Worm (Caenorhabditis elegans) whole organism, L1 larva: Measurements from ENCODE around the gene ccch-5.

ENCODE experiments used
- C16A3.4 ChIP-seq: fragments of 150-350 bp; optimal IDR thresholded peaks from 2 replicates; lab custom pipeline; 2014; ENCODE audit warnings: missing biosample characterization, missing genetic modification characterization
- F16B12.6 ChIP-seq: fragments of 150-350 bp; optimal IDR thresholded peaks from 2 replicates; lab custom pipeline; 2014; ENCODE audit warnings: missing biosample characterization, missing genetic modification characterization
- ama-1 ChIP-seq: fragments of 150-350 bp; optimal IDR thresholded peaks from 2 replicates; lab custom pipeline; 2014
- blmp-1 ChIP-seq: fragments of 150-350 bp; optimal IDR thresholded peaks from 2 replicates; lab custom pipeline; 2014; ENCODE audit warnings: missing biosample characterization, missing genetic modification characterization
- ceh-63 ChIP-seq: fragments of 200-800 bp; sonication (Bioruptor generic); optimal IDR thresholded peaks from 2 replicates; lab custom pipeline; 2018; ENCODE audit warnings: mild to moderate bottlenecking, missing genetic modification characterization, missing compliant biosample characterization
- ceh-8 ChIP-seq: fragments of 200-800 bp; sonication (Bioruptor generic); optimal IDR thresholded peaks from 2 replicates; lab custom pipeline; 2018; ENCODE audit warnings: mild to moderate bottlenecking, missing genetic modification characterization, moderate library complexity, missing compliant biosample characterization
- ceh-88 ChIP-seq: fragments of 200-800 bp; sonication (Bioruptor generic); IDR thresholded peaks from 2 replicates; pipeline ENCODE4 v1.3.6; 2022; ENCODE audit warnings: missing genetic modification characterization, missing compliant biosample characterization
- ceh-90 ChIP-seq: sonication (generic microtip); optimal IDR thresholded peaks from 2 replicates; lab custom pipeline; 2016; ENCODE audit warnings: missing genetic modification characterization, missing compliant biosample characterization
- dsc-1 ChIP-seq: sonication (generic microtip); optimal IDR thresholded peaks from 2 replicates; lab custom pipeline; 2016; ENCODE audit warnings: mild to moderate bottlenecking, missing genetic modification characterization, missing compliant biosample characterization
- efl-3 ChIP-seq: fragments of 200-800 bp; sonication (Bioruptor generic); optimal IDR thresholded peaks from 2 replicates; lab custom pipeline; 2018; ENCODE audit warnings: mild to moderate bottlenecking, missing genetic modification characterization, missing compliant biosample characterization
- egl-13 ChIP-seq: sonication (generic microtip); optimal IDR thresholded peaks from 2 replicates; lab custom pipeline; 2016; ENCODE audit warnings: missing genotype, missing genetic modification reagents, missing genetic modification characterization, missing compliant biosample characterization
- elt-3 ChIP-seq, 6 experiments: fragments of 150-350 bp in 1 of 6; sonication (generic microtip); optimal IDR thresholded peaks; 2 replicates each; lab custom pipeline; 2017 to 2018; ENCODE audit warnings: missing biosample characterization in 6 of 6, missing genetic modification characterization in 6 of 6, inconsistent platforms in 1 of 6
- ets-5 ChIP-seq: fragments of 200-800 bp; sonication (Bioruptor generic); IDR thresholded peaks from 2 replicates; pipeline ENCODE4 v1.3.6; 2022; ENCODE audit warnings: missing genetic modification characterization, missing compliant biosample characterization
- fkh-10 ChIP-seq: sonication (generic microtip); optimal IDR thresholded peaks from 2 replicates; lab custom pipeline; 2017; ENCODE audit warnings: missing biosample characterization, missing genetic modification reagents, missing genetic modification characterization
- fkh-4 ChIP-seq: sonication (generic microtip); optimal IDR thresholded peaks from 2 replicates; lab custom pipeline; 2016; ENCODE audit warnings: missing compliant biosample characterization, missing genetic modification characterization, borderline replicate concordance
- grh-1 ChIP-seq: fragments of 200-800 bp; sonication (Bioruptor generic); IDR thresholded peaks from 2 replicates; pipeline ENCODE4 v1.3.6; 2022; ENCODE audit warnings: missing genetic modification reagents, missing genetic modification characterization, missing compliant biosample characterization
- lin-13 ChIP-seq: fragments of 150-350 bp; optimal IDR thresholded peaks from 2 replicates; lab custom pipeline; 2014; ENCODE audit warnings: missing biosample characterization, missing genetic modification reagents, missing genetic modification characterization
- lin-39 ChIP-seq: fragments of 150-350 bp; optimal IDR thresholded peaks from 2 replicates; lab custom pipeline; 2014; ENCODE audit warnings: missing biosample characterization, missing genetic modification reagents, missing genetic modification characterization
- mef-2 ChIP-seq: fragments of 150-350 bp; optimal IDR thresholded peaks from 2 replicates; lab custom pipeline; 2014; ENCODE audit warnings: missing biosample characterization, missing genetic modification characterization
- mep-1 ChIP-seq: fragments of 150-350 bp; optimal IDR thresholded peaks from 2 replicates; lab custom pipeline; 2014; ENCODE audit warnings: missing biosample characterization, missing genetic modification characterization
- nhr-11 ChIP-seq: fragments of 150-350 bp; optimal IDR thresholded peaks from 2 replicates; lab custom pipeline; 2014; ENCODE audit warnings: missing biosample characterization, missing genetic modification characterization
- nhr-237 ChIP-seq: fragments of 150-350 bp; optimal IDR thresholded peaks from 2 replicates; lab custom pipeline; 2014; ENCODE audit warnings: missing biosample characterization, missing genetic modification characterization
- nhr-28 ChIP-seq: fragments of 150-350 bp; optimal IDR thresholded peaks from 2 replicates; lab custom pipeline; 2014; ENCODE audit warnings: missing biosample characterization, missing genetic modification characterization
- nhr-47 ChIP-seq: sonication (generic microtip); optimal IDR thresholded peaks from 2 replicates; lab custom pipeline; 2016; ENCODE audit warnings: mild to moderate bottlenecking, missing genetic modification characterization, moderate library complexity, missing compliant biosample characterization
- nhr-71 ChIP-seq: sonication (generic microtip); optimal IDR thresholded peaks from 2 replicates; lab custom pipeline; 2016; ENCODE audit warnings: mild to moderate bottlenecking, missing genetic modification characterization, moderate library complexity, missing compliant biosample characterization
- nhr-76 ChIP-seq: sonication (generic microtip); optimal IDR thresholded peaks from 2 replicates; lab custom pipeline; 2017; ENCODE audit warnings: missing biosample characterization, missing genetic modification characterization
- nhr-77 ChIP-seq: fragments of 150-350 bp; optimal IDR thresholded peaks from 2 replicates; lab custom pipeline; 2014; ENCODE audit warnings: missing biosample characterization, missing genetic modification characterization
- nhr-84 ChIP-seq: sonication (generic microtip); optimal IDR thresholded peaks from 2 replicates; lab custom pipeline; 2017; ENCODE audit warnings: missing biosample characterization, missing genetic modification characterization
- nhr-85 ChIP-seq: sonication (generic microtip); peaks from one replicate; lab custom pipeline; 2016; ENCODE audit warnings: missing genetic modification characterization, inconsistent platforms, missing compliant biosample characterization
- nhr-90 ChIP-seq: sonication (generic microtip); optimal IDR thresholded peaks from 2 replicates; lab custom pipeline; 2016; ENCODE audit warnings: mild to moderate bottlenecking, missing genetic modification characterization, missing compliant biosample characterization; ENCODE audit not compliant: poor library complexity
- pag-3 ChIP-seq: sonication (generic microtip); optimal IDR thresholded peaks from 2 replicates; lab custom pipeline; 2017; ENCODE audit warnings: missing genetic modification characterization, mild to moderate bottlenecking, missing compliant biosample characterization, antibody characterized with exemption, borderline replicate concordance; ENCODE audit not compliant: insufficient read depth
- pax-3 ChIP-seq: fragments of 200-800 bp; sonication (Bioruptor generic); optimal IDR thresholded peaks from 2 replicates; lab custom pipeline; 2018; ENCODE audit warnings: mild to moderate bottlenecking, missing genetic modification characterization, moderate library complexity, missing compliant biosample characterization
- pqm-1 ChIP-seq: sonication (generic microtip); optimal IDR thresholded peaks from 3 replicates; lab custom pipeline; 2017; ENCODE audit warnings: missing biosample characterization, missing genetic modification characterization
- snu-23 ChIP-seq: sonication (generic microtip); optimal IDR thresholded peaks from 2 replicates; lab custom pipeline; 2016; ENCODE audit warnings: missing genetic modification characterization, missing compliant biosample characterization
- tbx-2 ChIP-seq: sonication (generic microtip); optimal IDR thresholded peaks from 2 replicates; lab custom pipeline; 2016; ENCODE audit warnings: missing genetic modification characterization, missing compliant biosample characterization
- unc-130 ChIP-seq: fragments of 150-350 bp; optimal IDR thresholded peaks from 2 replicates; lab custom pipeline; 2017; ENCODE audit warnings: missing biosample characterization, missing genetic modification characterization, inconsistent platforms
- unc-30 ChIP-seq: sonication (generic microtip); optimal IDR thresholded peaks from 2 replicates; lab custom pipeline; 2017; ENCODE audit warnings: missing biosample characterization, missing genetic modification characterization
- unc-62 ChIP-seq: fragments of 150-350 bp; optimal IDR thresholded peaks from 2 replicates; lab custom pipeline; 2014; ENCODE audit warnings: missing biosample characterization, missing genetic modification reagents, missing genetic modification characterization
- unc-86 ChIP-seq: sonication (generic microtip); optimal IDR thresholded peaks from 2 replicates; lab custom pipeline; 2016; ENCODE audit warnings: missing genetic modification characterization, missing compliant biosample characterization
- unc-98 ChIP-seq: fragments of 200-800 bp; sonication (Bioruptor generic); IDR thresholded peaks from 2 replicates; pipeline ENCODE4 v1.3.6; 2022; ENCODE audit warnings: missing genetic modification characterization, missing compliant biosample characterization
- xbp-1 ChIP-seq: sonication (generic microtip); optimal IDR thresholded peaks from 2 replicates; lab custom pipeline; 2016; ENCODE audit warnings: missing genetic modification characterization, missing compliant biosample characterization
- zip-4 ChIP-seq: fragments of 200-800 bp; sonication (Bioruptor generic); optimal IDR thresholded peaks from 2 replicates; lab custom pipeline; 2018; ENCODE audit warnings: mild to moderate bottlenecking, missing genetic modification characterization, moderate library complexity, missing compliant biosample characterization
- ztf-11 ChIP-seq, 2 experiments: sonication (generic microtip); optimal IDR thresholded peaks; 2 replicates each; lab custom pipeline; 2016 to 2017; ENCODE audit warnings: missing genetic modification characterization in 2 of 2, missing biosample characterization in 1 of 2, missing compliant biosample characterization in 1 of 2

The ccch-5 gene

DNA sequence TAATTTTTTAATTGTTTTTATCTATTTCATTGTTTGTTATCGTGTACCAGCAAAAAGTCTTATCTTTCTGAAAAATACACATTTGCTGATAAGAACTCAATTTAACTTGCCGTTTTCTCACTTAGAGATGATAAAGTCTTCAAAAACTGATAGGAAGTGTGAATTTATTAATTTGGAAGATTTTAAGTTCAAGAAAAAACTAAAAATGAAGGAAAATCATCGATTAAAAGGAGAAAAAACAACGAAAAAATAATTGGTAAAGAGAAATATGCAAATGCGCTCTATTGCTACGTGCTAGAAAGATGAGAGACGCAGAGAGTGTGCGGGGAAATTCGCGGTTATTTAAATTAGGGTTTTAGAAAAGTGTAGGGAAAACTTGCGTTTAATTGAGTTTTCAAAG lies 40.0 kb downstream of the ccch-5 start (continued):
- no peak for TF ChIP-seq ama-1 (lab: Kevin White, UChicago)
- peak; percentile 17 for TF ChIP-seq fkh-10 (GFP tag; lab: Kevin White, UChicago)
- no peak for TF ChIP-seq grh-1 (GFP tag; lab: Robert Waterston, UW)
- no peak for TF ChIP-seq ceh-88
- peak; percentile 79 for TF ChIP-seq nhr-71 (tag; lab: Kevin White, UChicago)
- TF ChIP-seq mef-2: no peak
- TF ChIP-seq C16A3.4 (tag; lab: Kevin White, UChicago): peak; percentile 82
- no peak for TF ChIP-seq ceh-63 (GFP tag; lab: Kevin White, UChicago)
- peak; percentile 78 for TF ChIP-seq xbp-1 (tag; lab: Kevin White, UChicago)
- TF ChIP-seq elt-3 (tag; optimal IDR thresholded peaks at IDR 0.05; lab: Kevin White, UChicago): peak in 2 of 6 experiments; percentile 31 to 72
- no peak for TF ChIP-seq ets-5
- TF ChIP-seq pqm-1: peak; percentile 90
- no peak for TF ChIP-seq egl-13
- peak; percentile 75 for TF ChIP-seq nhr-85 (tag; lab: Kevin White, UChicago)
- peak; percentile 24 for TF ChIP-seq nhr-77 (tag; lab: Kevin White, UChicago)
- TF ChIP-seq F16B12.6: peak; percentile 47
- TF ChIP-seq blmp-1 (tag; lab: Kevin White, UChicago): peak; percentile 76
- TF ChIP-seq unc-30 (tag; lab: Kevin White, UChicago): no peak
- peak; percentile 53 for TF ChIP-seq unc-86 (tag; lab: Kevin White, UChicago)
- TF ChIP-seq nhr-90 (tag; lab: Kevin White, UChicago): peak; percentile 65
- TF ChIP-seq mep-1: peak; percentile 73
- TF ChIP-seq nhr-84 (tag; lab: Kevin White, UChicago): no peak
- peak; percentile 86 for TF ChIP-seq unc-130 (tag; lab: Kevin White, UChicago)
- TF ChIP-seq snu-23 (GFP tag; lab: Kevin White, UChicago): peak; percentile 85
- TF ChIP-seq ztf-11 (tag; optimal IDR thresholded peaks at IDR 0.05; lab: Kevin White, UChicago): no peak
- no peak for TF ChIP-seq efl-3 (GFP tag; lab: Kevin White, UChicago)
- peak; percentile 75 for TF ChIP-seq lin-13 (GFP tag; lab: Kevin White, UChicago)
- peak; percentile 83 for TF ChIP-seq nhr-47
- TF ChIP-seq ceh-8 (GFP tag; lab: Kevin White, UChicago): no peak
- no peak for TF ChIP-seq pag-3 (tag; lab: Kevin White, UChicago)
- TF ChIP-seq ceh-90 (tag; lab: Kevin White, UChicago): no peak
- no peak for TF ChIP-seq unc-98 (GFP tag; lab: Robert Waterston, UW)
- TF ChIP-seq tbx-2: peak; percentile 53
- TF ChIP-seq nhr-76: no peak
- peak; percentile 37 for TF ChIP-seq pax-3 (tag; lab: Kevin White, UChicago)
- no peak for TF ChIP-seq nhr-28 (tag; lab: Kevin White, UChicago)
- TF ChIP-seq fkh-4 (tag; lab: Kevin White, UChicago): peak; percentile 1
- TF ChIP-seq nhr-237 (tag; lab: Kevin White, UChicago): peak; percentile 70
- peak; percentile 47 for TF ChIP-seq dsc-1 (tag; lab: Kevin White, UChicago)
- no peak for TF ChIP-seq zip-4 (GFP tag; lab: Kevin White, UChicago)
- peak; percentile 26 for TF ChIP-seq nhr-11 (tag; lab: Kevin White, UChicago)
- TF ChIP-seq lin-39 (tag; lab: Kevin White, UChicago): peak; percentile 51

DNA sequence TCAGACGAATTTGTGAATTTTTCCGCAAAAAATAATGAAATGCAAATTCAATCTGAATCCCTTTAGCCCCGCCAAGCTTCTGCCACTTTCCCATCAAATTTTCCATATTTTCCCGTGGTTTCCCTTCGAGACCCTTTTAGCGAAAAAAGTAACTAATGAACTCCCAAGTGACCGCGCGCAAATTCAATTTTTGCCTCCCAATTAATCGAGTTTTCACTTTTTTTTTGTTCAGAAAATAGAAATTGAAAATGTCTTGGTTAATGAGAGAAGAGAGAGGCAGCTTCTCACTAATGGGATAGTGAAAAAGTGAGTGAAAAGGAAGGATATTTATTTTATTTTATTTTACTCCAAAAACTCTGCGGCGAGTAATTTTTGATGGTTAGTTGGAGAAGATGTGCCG lies 40.7 kb downstream of the ccch-5 start:
- TF ChIP-seq blmp-1 (tag; lab: Kevin White, UChicago) (peak; percentile 3), nhr-28 (tag; lab: Kevin White, UChicago) (no peak), unc-62 (GFP tag; lab: Kevin White, UChicago) (no peak), tbx-2 (peak; percentile 8)
